Worm (Caenorhabditis elegans) whole organism, L2 larva: ENCODE measurements around the gene pgp-12.

ENCODE experiments used
- C34F6.9 ChIP-seq: fragments of 150-350 bp; optimal IDR thresholded peaks from 2 replicates; lab custom pipeline; 2014; ENCODE audit warnings: missing biosample characterization, missing genetic modification characterization
- F13H6.1 ChIP-seq: sonication (generic microtip); optimal IDR thresholded peaks from 2 replicates; lab custom pipeline; 2016; ENCODE audit warnings: missing genetic modification characterization, missing compliant biosample characterization
- R02D3.7 ChIP-seq: fragments of 150-350 bp; optimal IDR thresholded peaks from 2 replicates; lab custom pipeline; 2014; ENCODE audit warnings: missing biosample characterization, missing genetic modification characterization
- Y55F3AM.14 ChIP-seq: fragments of 200-800 bp; sonication (Bioruptor generic); optimal IDR thresholded peaks from 2 replicates; lab custom pipeline; 2018; ENCODE audit warnings: mild to moderate bottlenecking, missing genetic modification characterization, missing compliant biosample characterization
- alr-1 ChIP-seq: fragments of 150-350 bp; optimal IDR thresholded peaks from 2 replicates; lab custom pipeline; 2014; ENCODE audit warnings: missing biosample characterization, missing genetic modification characterization
- aly-2 ChIP-seq: fragments of 150-350 bp; optimal IDR thresholded peaks from 2 replicates; lab custom pipeline; 2014; ENCODE audit warnings: missing biosample characterization, missing genetic modification characterization
- blmp-1 ChIP-seq: sonication (generic microtip); optimal IDR thresholded peaks from 2 replicates; lab custom pipeline; 2017; ENCODE audit warnings: missing genetic modification characterization, mild to moderate bottlenecking, missing compliant biosample characterization, antibody characterized with exemption, moderate library complexity; ENCODE audit not compliant: insufficient read depth
- ceh-16 ChIP-seq: fragments of 150-350 bp; optimal IDR thresholded peaks from 2 replicates; lab custom pipeline; 2014; ENCODE audit warnings: missing biosample characterization, missing genetic modification characterization
- crh-2 ChIP-seq: sonication (generic microtip); optimal IDR thresholded peaks from 2 replicates; lab custom pipeline; 2017; ENCODE audit warnings: missing biosample characterization, missing genetic modification characterization
- elt-1 ChIP-seq: fragments of 150-350 bp; optimal IDR thresholded peaks from 2 replicates; lab custom pipeline; 2014; ENCODE audit warnings: missing biosample characterization, missing genetic modification characterization
- elt-3 ChIP-seq: sonication (generic microtip); optimal IDR thresholded peaks from 2 replicates; lab custom pipeline; 2017; ENCODE audit warnings: missing biosample characterization, missing genetic modification characterization
- lin-11 ChIP-seq: fragments of 150-350 bp; sonication (generic microtip); optimal IDR thresholded peaks from 2 replicates; lab custom pipeline; 2014; ENCODE audit warnings: missing biosample characterization, missing genetic modification characterization, inconsistent platforms, mixed read lengths
- lin-13 ChIP-seq: fragments of 150-350 bp; optimal IDR thresholded peaks from 2 replicates; lab custom pipeline; 2014; ENCODE audit warnings: missing biosample characterization, missing genetic modification reagents, missing genetic modification characterization
- lin-39 ChIP-seq: fragments of 150-350 bp; optimal IDR thresholded peaks from 2 replicates; lab custom pipeline; 2014; ENCODE audit warnings: missing biosample characterization, missing genetic modification reagents, missing genetic modification characterization
- mab-5 ChIP-seq: fragments of 150-350 bp; optimal IDR thresholded peaks from 2 replicates; lab custom pipeline; 2014; ENCODE audit warnings: missing biosample characterization, missing genetic modification characterization
- nhr-11 ChIP-seq: fragments of 150-350 bp; optimal IDR thresholded peaks from 2 replicates; lab custom pipeline; 2014; ENCODE audit warnings: missing biosample characterization, missing genetic modification characterization
- nhr-129 ChIP-seq: fragments of 150-350 bp; optimal IDR thresholded peaks from 2 replicates; lab custom pipeline; 2014; ENCODE audit warnings: missing biosample characterization, missing genetic modification characterization
- nhr-21 ChIP-seq: fragments of 150-350 bp; optimal IDR thresholded peaks from 2 replicates; lab custom pipeline; 2014; ENCODE audit warnings: missing biosample characterization, missing genetic modification characterization
- nhr-237 ChIP-seq: fragments of 150-350 bp; optimal IDR thresholded peaks from 2 replicates; lab custom pipeline; 2014; ENCODE audit warnings: missing biosample characterization, missing genetic modification characterization
- nhr-6 ChIP-seq: fragments of 150-350 bp; optimal IDR thresholded peaks from 2 replicates; lab custom pipeline; 2014; ENCODE audit warnings: missing biosample characterization, missing genetic modification characterization
- nhr-77 ChIP-seq: fragments of 150-350 bp; optimal IDR thresholded peaks from 2 replicates; lab custom pipeline; 2014; ENCODE audit warnings: missing biosample characterization, missing genetic modification characterization
- peb-1 ChIP-seq: fragments of 150-350 bp; optimal IDR thresholded peaks from 2 replicates; lab custom pipeline; 2014; ENCODE audit warnings: missing biosample characterization, missing genetic modification characterization
- sem-4 ChIP-seq: fragments of 150-350 bp; optimal IDR thresholded peaks from 2 replicates; lab custom pipeline; 2014; ENCODE audit warnings: missing biosample characterization, missing genetic modification reagents, missing genetic modification characterization
- sma-9 ChIP-seq, 2 experiments: fragments of 150-350 bp in 1 of 2; sonication (generic microtip) in 1 of 2; optimal IDR thresholded peaks; 2 replicates each; lab custom pipeline; 2014 to 2016; ENCODE audit warnings: missing genetic modification characterization in 2 of 2, mild to moderate bottlenecking in 1 of 2, missing biosample characterization in 1 of 2, missing compliant biosample characterization in 1 of 2, missing genetic modification reagents in 1 of 2, moderate library complexity in 1 of 2
- snpc-4 ChIP-seq: fragments of 150-350 bp; optimal IDR thresholded peaks from 2 replicates; lab custom pipeline; 2014; ENCODE audit warnings: missing biosample characterization, missing genetic modification characterization
- unc-55 ChIP-seq: fragments of 150-350 bp; sonication (generic microtip); optimal IDR thresholded peaks from 3 replicates; lab custom pipeline; 2014; ENCODE audit warnings: missing biosample characterization, missing genetic modification reagents, missing genetic modification characterization
- unc-62 ChIP-seq: fragments of 150-350 bp; optimal IDR thresholded peaks from 2 replicates; lab custom pipeline; 2014; ENCODE audit warnings: missing biosample characterization, missing genetic modification reagents, missing genetic modification characterization
- ztf-1 ChIP-seq: fragments of 200-800 bp; sonication (Bioruptor generic); conservative IDR thresholded peaks from 2 replicates; pipeline ENCODE4 v1.3.6; 2022; ENCODE audit warnings: missing genetic modification characterization, missing compliant biosample characterization
- ztf-11 ChIP-seq: sonication (generic microtip); optimal IDR thresholded peaks from 2 replicates; lab custom pipeline; 2017; ENCODE audit warnings: missing biosample characterization, missing genetic modification characterization
- ztf-4 ChIP-seq: fragments of 150-350 bp; optimal IDR thresholded peaks from 2 replicates; lab custom pipeline; 2014; ENCODE audit warnings: missing biosample characterization, missing genetic modification characterization

The pgp-12 gene

ce11 chrX:12721429-12721828 is 10.2 kb upstream of the pgp-12 start:
- no peak for TF ChIP-seq crh-2 (tag; lab: Kevin White, UChicago)
- no peak for TF ChIP-seq ztf-4
- no peak for TF ChIP-seq ztf-1
- TF ChIP-seq mab-5: no peak
- TF ChIP-seq lin-39 (tag; lab: Kevin White, UChicago): no peak
- no peak for TF ChIP-seq alr-1 (tag; lab: Kevin White, UChicago)
- TF ChIP-seq nhr-11: no peak
- TF ChIP-seq aly-2: no peak
- no peak for TF ChIP-seq sma-9 (GFP tag; optimal IDR thresholded peaks at IDR 0.05; lab: Kevin White, UChicago)
- no peak for TF ChIP-seq sma-9 (tag; optimal IDR thresholded peaks at IDR 0.05; lab: Kevin White, UChicago)
- TF ChIP-seq nhr-237: no peak
- TF ChIP-seq blmp-1 (tag; lab: Kevin White, UChicago): no peak
- no peak for TF ChIP-seq ztf-11
- TF ChIP-seq, all 48 proteins: peak for 0

ce11 chrX:12726129-12726528 is 5.5 kb upstream of the pgp-12 start:
- no peak for TF ChIP-seq nhr-11
- peak; percentile 18 for TF ChIP-seq lin-11 (tag; lab: Kevin White, UChicago)
- TF ChIP-seq, all 48 proteins: peak for 1

DNA sequence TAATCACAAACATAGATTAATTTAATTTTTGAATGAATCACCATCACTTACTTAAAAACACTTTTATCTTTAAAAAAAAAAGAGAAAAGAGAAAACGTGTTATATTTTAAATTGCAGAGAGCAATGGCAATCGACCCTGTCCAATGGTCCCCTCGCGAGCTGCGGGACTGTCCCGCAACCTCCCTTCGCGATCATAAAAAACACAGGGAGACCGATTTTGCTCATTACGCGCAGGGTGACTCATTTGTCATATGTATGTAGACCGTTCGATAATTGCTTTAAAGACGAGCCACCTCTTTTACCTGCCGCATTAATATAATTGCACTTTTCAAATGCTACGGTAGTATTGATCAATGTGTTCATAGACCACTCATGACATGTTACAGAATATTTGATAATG is 1.5 kb upstream of the pgp-12 start:
- TF ChIP-seq nhr-6 (tag; lab: Kevin White, UChicago): no peak
- no peak for TF ChIP-seq elt-1 (tag; lab: Kevin White, UChicago)
- TF ChIP-seq R02D3.7: no peak
- no peak for TF ChIP-seq elt-3 (tag; lab: Kevin White, UChicago)
- no peak for TF ChIP-seq ceh-16 (tag; lab: Kevin White, UChicago)
- no peak for TF ChIP-seq lin-39 (tag; lab: Kevin White, UChicago)
- TF ChIP-seq ztf-11: no peak
- TF ChIP-seq unc-55: no peak
- no peak for TF ChIP-seq snpc-4 (tag; lab: Kevin White, UChicago)

DNA sequence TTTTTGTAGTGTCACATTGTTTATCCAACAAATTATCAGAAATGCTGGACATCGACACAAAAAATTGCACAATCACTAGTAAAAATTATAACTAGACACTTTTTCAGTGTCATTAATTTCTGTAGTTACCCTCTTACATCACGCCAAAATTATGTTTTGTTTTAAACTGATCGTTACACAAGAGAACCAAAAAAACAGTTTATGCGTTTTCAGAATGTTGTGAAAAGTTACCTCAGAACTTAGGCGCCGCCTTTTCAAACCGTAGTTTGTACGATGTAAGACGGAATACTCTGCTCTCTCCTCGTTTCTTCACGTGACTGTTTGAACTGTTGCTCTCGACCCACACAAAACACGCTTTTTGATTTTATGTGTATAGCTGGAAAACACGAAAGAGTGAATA is 6.8 kb downstream of the pgp-12 start, which contains the start of gene pgp-13:
Gene pgp-13 (plus strand): TSS at position 301 of the 400 bp plus-strand sequence.
- TF ChIP-seq Y55F3AM.14: no peak

DNA sequence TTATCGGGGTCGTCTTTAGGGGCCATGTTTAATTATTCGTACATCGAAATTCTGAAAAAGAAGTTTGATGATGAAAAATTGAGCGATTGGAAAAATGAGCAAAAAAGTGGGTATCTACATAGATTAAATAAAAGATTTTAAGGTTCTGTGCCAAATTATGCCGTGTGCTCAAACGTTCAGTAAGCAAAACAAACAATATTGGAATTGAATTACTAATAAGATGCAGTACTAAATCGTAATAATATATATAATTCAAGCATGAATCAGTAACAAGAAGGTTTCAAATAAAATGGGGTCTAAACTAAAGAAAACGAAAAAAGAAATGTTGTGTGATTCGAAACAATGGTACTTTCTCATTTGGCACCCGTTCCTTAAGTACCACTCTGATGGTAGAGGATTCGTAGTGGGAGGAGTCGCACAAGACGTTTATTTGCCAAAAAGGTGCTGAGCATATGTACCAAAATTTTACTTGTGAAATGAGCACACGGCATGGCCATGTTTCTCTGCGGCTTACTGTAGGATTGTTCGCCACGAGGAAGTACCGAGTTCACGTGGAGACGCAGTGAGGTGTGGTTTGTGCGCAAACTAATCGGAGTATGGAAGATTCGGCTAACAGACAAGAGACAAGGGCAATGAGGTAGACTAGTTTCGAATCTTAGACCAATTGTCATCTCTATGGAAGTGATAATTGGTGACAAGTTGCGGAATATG is 18.1 kb downstream of the pgp-12 start, which contains the start of gene pgp-14:
Gene pgp-14 (minus strand): TSS at position 51 of the 711 bp plus-strand sequence.
- TF ChIP-seq sem-4 (tag; lab: Kevin White, UChicago) (no peak), nhr-77 (tag; lab: Kevin White, UChicago) (no peak), nhr-129 (tag; lab: Kevin White, UChicago) (peak; percentile 22), peb-1 (no peak), F13H6.1 (tag; lab: Kevin White, UChicago) (peak; percentile 63)

DNA sequence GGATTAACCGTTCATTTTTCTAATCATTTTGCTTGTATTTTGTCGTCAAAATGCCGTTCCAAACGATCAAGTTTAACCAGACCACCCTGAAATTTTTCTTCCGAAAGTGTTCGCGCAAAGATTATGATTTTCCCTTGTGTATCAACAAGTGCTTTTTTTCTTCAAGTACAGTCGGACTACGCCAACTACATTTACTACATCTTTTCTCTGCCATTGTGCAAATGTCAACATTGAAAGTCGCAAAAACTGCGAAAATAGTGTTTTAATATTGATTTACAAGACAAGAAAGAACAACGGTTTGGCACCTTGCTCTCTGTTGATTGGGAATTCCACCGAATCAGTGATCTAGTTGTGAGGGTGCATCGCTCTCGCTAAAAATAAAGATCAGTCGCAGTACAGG is 19.2 kb downstream of the pgp-12 start:
- TF ChIP-seq ztf-4 (no peak), F13H6.1 (tag; lab: Kevin White, UChicago) (peak; percentile 47), nhr-21 (tag; lab: Kevin White, UChicago) (no peak)
- TF ChIP-seq, all 48 proteins: peak for 1

- TF ChIP-seq alr-1 (tag; lab: Kevin White, UChicago) (no peak), elt-3 (tag; lab: Kevin White, UChicago) (no peak), nhr-6 (tag; lab: Kevin White, UChicago) (no peak), unc-62 (no peak), lin-13 (GFP tag; lab: Kevin White, UChicago) (no peak), mab-5 (no peak), nhr-21 (tag; lab: Kevin White, UChicago) (no peak), nhr-237 (no peak), peb-1 (no peak), C34F6.9 (tag; lab: Kevin White, UChicago) (no peak)
Measured at ce11 chrX:12754043-12754442, 22.4 kb downstream of the pgp-12 start.
